Worm (Caenorhabditis elegans) whole organism, late embryonic: Measurements from ENCODE around the gene Y57A10A.14.
A peak's percentile ranks its signal among the peaks of the same experiment; 100 is the strongest.

Experiments
- C08G9.2 ChIP-seq: sonication (generic microtip); optimal IDR thresholded peaks from 2 replicates; lab custom pipeline; 2016; ENCODE audit warnings: mild to moderate bottlenecking, missing genetic modification characterization, moderate library complexity, missing compliant biosample characterization
- C38D4.7 ChIP-seq: fragments of 200-800 bp; sonication (Bioruptor generic); optimal IDR thresholded peaks from 2 replicates; lab custom pipeline; 2018; ENCODE audit warnings: mild to moderate bottlenecking, missing genetic modification characterization, moderate library complexity, missing compliant biosample characterization
- F13H6.1 ChIP-seq: sonication (generic microtip); optimal IDR thresholded peaks from 2 replicates; lab custom pipeline; 2016; ENCODE audit warnings: missing genetic modification characterization, missing compliant biosample characterization
- K02D7.2 ChIP-seq: sonication (generic microtip); optimal IDR thresholded peaks from 2 replicates; lab custom pipeline; 2017; ENCODE audit warnings: mild to moderate bottlenecking, missing genetic modification characterization, missing compliant biosample characterization
- Y22D7AL.16 ChIP-seq: sonication (generic microtip); optimal IDR thresholded peaks from 2 replicates; lab custom pipeline; 2016; ENCODE audit warnings: missing genetic modification characterization, missing compliant biosample characterization
- ahr-1 ChIP-seq: sonication (generic microtip); optimal IDR thresholded peaks from 2 replicates; lab custom pipeline; 2016; ENCODE audit warnings: missing genetic modification characterization, missing compliant biosample characterization
- ceh-14 ChIP-seq: sonication (generic microtip); optimal IDR thresholded peaks from 2 replicates; lab custom pipeline; 2016; ENCODE audit warnings: missing genotype, missing genetic modification characterization, missing compliant biosample characterization
- ceh-24 ChIP-seq: sonication (generic microtip); optimal IDR thresholded peaks from 2 replicates; lab custom pipeline; 2016; ENCODE audit warnings: mild to moderate bottlenecking, missing genetic modification characterization, missing compliant biosample characterization
- ceh-31 ChIP-seq: sonication (generic microtip); optimal IDR thresholded peaks from 2 replicates; lab custom pipeline; 2016; ENCODE audit warnings: missing genetic modification characterization, missing compliant biosample characterization
- ceh-34 ChIP-seq: sonication (generic microtip); optimal IDR thresholded peaks from 2 replicates; lab custom pipeline; 2016; ENCODE audit warnings: mild to moderate bottlenecking, missing genetic modification characterization, missing compliant biosample characterization
- ceh-48 ChIP-seq: sonication (generic microtip); optimal IDR thresholded peaks from 2 replicates; lab custom pipeline; 2016; ENCODE audit warnings: missing genetic modification characterization, inconsistent platforms, missing compliant biosample characterization
- ceh-6 ChIP-seq: fragments of 200-800 bp; sonication (Bioruptor generic); optimal IDR thresholded peaks from 2 replicates; lab custom pipeline; 2018; ENCODE audit warnings: mild to moderate bottlenecking, missing genetic modification characterization, missing compliant biosample characterization
- che-1 ChIP-seq: sonication (generic microtip); optimal IDR thresholded peaks from 2 replicates; lab custom pipeline; 2016; ENCODE audit warnings: mild to moderate bottlenecking, missing genetic modification characterization, missing compliant biosample characterization
- dve-1 ChIP-seq: sonication (generic microtip); optimal IDR thresholded peaks from 2 replicates; lab custom pipeline; 2017; ENCODE audit warnings: antibody characterized with exemption, mild to moderate bottlenecking, missing genetic modification characterization, missing compliant biosample characterization
- elt-4 ChIP-seq: sonication (generic microtip); optimal IDR thresholded peaks from 2 replicates; lab custom pipeline; 2016; ENCODE audit warnings: missing genetic modification characterization, missing compliant biosample characterization
- eyg-1 ChIP-seq: sonication (generic microtip); optimal IDR thresholded peaks from 2 replicates; lab custom pipeline; 2016; ENCODE audit warnings: missing genotype, missing genetic modification characterization, missing compliant biosample characterization
- fkh-6 ChIP-seq: sonication (generic microtip); optimal IDR thresholded peaks from 2 replicates; lab custom pipeline; 2016; ENCODE audit warnings: missing genetic modification characterization, missing compliant biosample characterization
- gmeb-2 ChIP-seq: sonication (generic microtip); optimal IDR thresholded peaks from 2 replicates; lab custom pipeline; 2016; ENCODE audit warnings: missing genetic modification characterization, inconsistent platforms, missing compliant biosample characterization
- hlh-13 ChIP-seq: fragments of 200-800 bp; sonication (Bioruptor generic); optimal IDR thresholded peaks from 2 replicates; lab custom pipeline; 2018; ENCODE audit warnings: mild to moderate bottlenecking, missing genetic modification characterization, missing compliant biosample characterization
- hlh-15 ChIP-seq: sonication (generic microtip); optimal IDR thresholded peaks from 2 replicates; lab custom pipeline; 2016; ENCODE audit warnings: missing genetic modification characterization, missing compliant biosample characterization
- nfya-1 ChIP-seq: sonication (generic microtip); optimal IDR thresholded peaks from 2 replicates; lab custom pipeline; 2017; ENCODE audit warnings: missing genetic modification characterization, mild to moderate bottlenecking, missing compliant biosample characterization, antibody characterized with exemption, moderate library complexity
- npax-4 ChIP-seq: sonication (generic microtip); optimal IDR thresholded peaks from 2 replicates; lab custom pipeline; 2016; ENCODE audit warnings: missing genetic modification characterization, missing compliant biosample characterization
- pag-3 ChIP-seq: sonication (generic microtip); optimal IDR thresholded peaks from 2 replicates; lab custom pipeline; 2016; ENCODE audit warnings: missing compliant biosample characterization, missing genetic modification characterization, borderline replicate concordance
- pat-9 ChIP-seq: fragments of 200-800 bp; sonication (Bioruptor generic); optimal IDR thresholded peaks from 2 replicates; lab custom pipeline; 2018; ENCODE audit warnings: mild to moderate bottlenecking, missing genetic modification characterization, moderate library complexity, missing compliant biosample characterization
- pha-4 ChIP-seq: fragments of 150-350 bp; optimal IDR thresholded peaks from 2 replicates; lab custom pipeline; 2018; ENCODE audit warnings: missing biosample characterization, missing genetic modification reagents, missing genetic modification characterization
- pqm-1 ChIP-seq: sonication (generic microtip); optimal IDR thresholded peaks from 2 replicates; lab custom pipeline; 2016; ENCODE audit warnings: missing genetic modification characterization, missing compliant biosample characterization
- sox-2 ChIP-seq: fragments of 200-800 bp; sonication (Bioruptor generic); IDR thresholded peaks from 2 replicates; pipeline ENCODE4 v1.3.6; 2022; ENCODE audit warnings: missing genetic modification reagents, missing genetic modification characterization, missing compliant biosample characterization
- sox-4 ChIP-seq: sonication (generic microtip); optimal IDR thresholded peaks from 2 replicates; lab custom pipeline; 2017; ENCODE audit warnings: mild to moderate bottlenecking, missing genetic modification characterization, inconsistent platforms, missing compliant biosample characterization
- tbx-7 ChIP-seq: sonication (generic microtip); optimal IDR thresholded peaks from 2 replicates; lab custom pipeline; 2016; ENCODE audit warnings: missing genotype, missing genetic modification characterization, missing compliant biosample characterization
- ttx-3 ChIP-seq: sonication (generic microtip); optimal IDR thresholded peaks from 2 replicates; lab custom pipeline; 2016; ENCODE audit warnings: missing genetic modification reagents, missing genetic modification characterization, missing compliant biosample characterization
- unc-42 ChIP-seq: sonication (generic microtip); optimal IDR thresholded peaks from 2 replicates; lab custom pipeline; 2016; ENCODE audit warnings: missing genotype, missing genetic modification characterization, missing compliant biosample characterization
- unc-55 ChIP-seq: sonication (generic microtip); optimal IDR thresholded peaks from 2 replicates; lab custom pipeline; 2017; ENCODE audit warnings: missing biosample characterization, missing genetic modification reagents, missing genetic modification characterization
- unc-86 ChIP-seq: sonication (generic microtip); optimal IDR thresholded peaks from 2 replicates; lab custom pipeline; 2016; ENCODE audit warnings: missing genetic modification characterization, missing compliant biosample characterization

The Y57A10A.14 gene

ce11 chrII:12199209-12199608, 13.5 kb downstream of the Y57A10A.14 start:
- TF ChIP-seq pha-4 (tag; lab: Kevin White, UChicago) (no peak), ceh-48 (tag; lab: Kevin White, UChicago) (peak; percentile 9)

ce11 chrII:12199912-12200637, 14.3 kb downstream of the Y57A10A.14 start, which contains the start of gene polg-1:
TSS of gene polg-1 (minus strand) at chrII:12199962.
- TF ChIP-seq ceh-14 (tag; lab: Kevin White, UChicago), result no peak
- TF ChIP-seq ceh-48 (tag; lab: Kevin White, UChicago), result peak; percentile 4
- no peak for TF ChIP-seq pag-3 (tag; lab: Kevin White, UChicago)

- TF ChIP-seq C08G9.2 (tag; lab: Kevin White, UChicago) (no peak), elt-4 (no peak), ceh-31 (tag; lab: Kevin White, UChicago) (no peak), nfya-1 (no peak), C38D4.7 (GFP tag; lab: Kevin White, UChicago) (no peak), sox-4 (no peak), K02D7.2 (tag; lab: Kevin White, UChicago) (no peak), ceh-6 (GFP tag; lab: Kevin White, UChicago) (no peak), gmeb-2 (no peak), sox-2 (GFP tag; lab: Robert Waterston, UW) (no peak), hlh-13 (GFP tag; lab: Kevin White, UChicago) (no peak), tbx-7 (tag; lab: Kevin White, UChicago) (no peak), che-1 (tag; lab: Kevin White, UChicago) (no peak), eyg-1 (no peak), hlh-15 (tag; lab: Kevin White, UChicago) (no peak), ahr-1 (tag; lab: Kevin White, UChicago) (no peak), fkh-6 (tag; lab: Kevin White, UChicago) (no peak), unc-86 (no peak), F13H6.1 (tag; lab: Kevin White, UChicago) (no peak), npax-4 (tag; lab: Kevin White, UChicago) (no peak)
Measured at ce11 chrII:12202281-12202680, 16.5 kb downstream of the Y57A10A.14 start, which contains the start of gene trpp-5. TSS of gene trpp-5 (minus strand) at chrII:12202381.

ce11 chrII:12202921-12203320, 17.2 kb downstream of the Y57A10A.14 start, which contains the start of gene aqp-12:
TSS of gene aqp-12 (plus strand) at chrII:12203221.
- no peak for TF ChIP-seq sox-4

ce11 chrII:12204617-12205016, 18.9 kb downstream of the Y57A10A.14 start:
- TF ChIP-seq ttx-3 (tag; lab: Kevin White, UChicago) (no peak), unc-55 (GFP tag; lab: Kevin White, UChicago) (no peak), nfya-1 (peak; percentile 91)

ce11 chrII:12208741-12209140, 23.0 kb downstream of the Y57A10A.14 start:
- TF ChIP-seq ceh-24 (no peak), pat-9 (no peak), Y22D7AL.16 (no peak), pqm-1 (tag; lab: Kevin White, UChicago) (no peak), unc-42 (tag; lab: Kevin White, UChicago) (no peak), dve-1 (tag; lab: Kevin White, UChicago) (no peak), K02D7.2 (tag; lab: Kevin White, UChicago) (no peak), ceh-34 (tag; lab: Kevin White, UChicago) (no peak)
- TF ChIP-seq, all 69 proteins: peak for 0
